Worm (Caenorhabditis elegans): ENCODE data around the gene glb-20.

Gene glb-20

DNA sequence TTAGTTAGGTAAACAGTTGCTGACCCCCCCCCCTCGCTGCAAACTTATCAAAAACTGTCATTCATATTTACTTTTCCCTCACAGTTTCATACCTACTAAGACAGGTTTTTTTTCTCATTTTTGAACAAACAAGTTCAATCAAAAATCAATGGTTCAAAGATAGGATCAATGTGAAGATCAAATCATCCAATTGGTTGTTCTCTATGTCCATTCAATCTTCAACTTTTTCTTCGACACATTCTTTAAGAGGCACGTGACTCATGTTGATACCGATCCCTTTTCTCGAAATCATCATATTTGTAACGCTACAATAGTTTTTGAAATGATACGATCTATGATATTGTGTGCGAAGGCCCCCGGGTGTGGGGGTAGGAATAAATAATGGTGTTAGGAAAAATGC is 16.3 kb downstream of the glb-20 start:
- TF ChIP-seq lsy-2 (tag; optimal IDR thresholded peaks at IDR 0.05) (no peak), ceh-39 (tag; optimal IDR thresholded peaks at IDR 0.05) (no peak), bed-3 (GFP tag; optimal IDR thresholded peaks at IDR 0.05) (no peak), cnd-1 (tag; optimal IDR thresholded peaks at IDR 0.05) (no peak), elt-1 (tag; optimal IDR thresholded peaks at IDR 0.05; ENCODE audit: borderline replicate concordance, insufficient read depth) (no peak), ces-1 (GFP tag; optimal IDR thresholded peaks at IDR 0.05) (no peak), nhr-2 (tag; optimal IDR thresholded peaks at IDR 0.05) (no peak), nhr-237 (tag; optimal IDR thresholded peaks at IDR 0.05) (no peak), nhr-76 (tag; optimal IDR thresholded peaks at IDR 0.05) (no peak), lin-32 (GFP tag; optimal IDR thresholded peaks at IDR 0.05) (no peak), flh-1 (GFP tag; optimal IDR thresholded peaks at IDR 0.05) (no peak)

DNA sequence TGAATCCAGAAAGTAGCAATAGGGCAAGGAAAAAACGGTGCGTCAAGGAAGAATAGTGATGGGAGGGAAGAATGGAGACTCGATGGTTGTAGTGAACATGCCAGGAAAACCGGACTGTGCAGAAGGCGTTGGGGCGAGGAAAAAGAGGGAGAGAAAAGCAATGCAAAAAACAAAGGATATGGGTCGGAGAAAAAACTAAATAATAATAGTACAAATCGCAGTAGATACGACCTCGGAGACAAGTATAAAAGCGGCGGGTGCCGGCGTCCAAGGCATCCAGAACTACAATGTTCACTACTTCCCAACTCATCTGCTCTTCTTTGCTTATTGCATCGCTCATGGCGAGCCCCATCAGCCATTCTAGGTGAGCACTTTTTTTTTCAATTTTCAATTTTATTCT is 19.2 kb downstream of the glb-20 start, which contains the start of gene R01E6.5:
R01E6.5 (plus strand) TSS at position 301 of the 400 bp plus-strand sequence.
- TF ChIP-seq unc-62 (GFP tag; optimal IDR thresholded peaks at IDR 0.05) (no peak), ceh-43 (GFP tag; optimal IDR thresholded peaks at IDR 0.05) (no peak), cnd-1 (tag; optimal IDR thresholded peaks at IDR 0.05) (no peak), zip-8 (tag; optimal IDR thresholded peaks at IDR 0.05) (no peak), nhr-12 (tag; optimal IDR thresholded peaks at IDR 0.05) (no peak), nhr-28 (tag; optimal IDR thresholded peaks at IDR 0.05) (no peak), unc-120 (tag; optimal IDR thresholded peaks at IDR 0.05; ENCODE audit: poor library complexity, severe bottlenecking) (no peak), nhr-76 (tag; optimal IDR thresholded peaks at IDR 0.05) (no peak), nhr-2 (tag; optimal IDR thresholded peaks at IDR 0.05) (no peak), snpc-4 (tag; optimal IDR thresholded peaks at IDR 0.05) (no peak), nhr-237 (tag; optimal IDR thresholded peaks at IDR 0.05) (no peak), pha-4 (tag; optimal IDR thresholded peaks at IDR 0.05) (no peak)

DNA sequence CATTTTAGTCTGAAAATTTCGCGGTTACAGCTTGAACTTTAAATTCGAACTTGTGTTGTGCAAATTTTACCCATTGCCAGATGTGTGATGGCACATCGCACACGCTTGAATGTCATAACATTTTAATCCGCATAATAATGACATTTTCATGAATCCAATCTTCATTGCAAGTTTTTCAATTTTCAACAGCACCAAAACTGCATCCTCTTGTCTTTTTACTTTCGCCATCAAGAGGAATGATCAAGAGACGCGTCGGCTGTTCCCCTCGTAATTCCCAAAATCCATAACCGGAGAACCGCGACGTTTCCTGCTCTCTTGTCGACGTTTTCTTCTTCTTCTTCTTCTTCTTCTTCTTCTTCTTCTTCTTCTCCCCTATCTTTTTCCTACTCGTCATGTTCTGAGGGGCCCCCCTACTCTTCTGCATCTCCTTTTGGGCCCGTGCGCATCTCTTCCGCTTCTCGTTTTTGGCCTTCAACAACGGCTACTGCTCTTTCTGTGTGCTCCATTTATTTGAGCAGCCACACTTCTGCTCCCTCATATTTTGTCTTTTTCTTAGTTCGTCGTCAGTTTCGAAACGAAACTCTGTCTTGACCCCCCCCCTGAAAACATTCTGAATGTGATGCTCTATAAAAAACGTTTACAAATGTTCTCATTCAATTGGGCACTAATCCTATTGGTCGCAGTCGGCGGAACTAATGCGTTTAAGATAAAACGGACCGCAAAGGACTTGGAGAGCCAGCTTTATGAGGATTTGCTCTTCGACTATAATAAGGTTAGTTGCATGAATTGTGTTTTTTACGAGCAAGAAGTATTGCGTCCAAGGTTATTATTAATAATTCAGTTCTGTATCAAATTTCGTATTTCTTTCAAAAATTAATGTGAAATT is 23.3 kb downstream of the glb-20 start, which contains the start of gene acr-12:
acr-12 (plus strand) TSS at position 430 of the 886 bp plus-strand sequence.
- TF ChIP-seq pha-4 (tag; optimal IDR thresholded peaks at IDR 0.05), result no peak
- TF ChIP-seq mls-2 (tag; optimal IDR thresholded peaks at IDR 0.05), result peak; percentile 27
- peak; percentile 97 for TF ChIP-seq ces-1 (GFP tag; optimal IDR thresholded peaks at IDR 0.05)

DNA sequence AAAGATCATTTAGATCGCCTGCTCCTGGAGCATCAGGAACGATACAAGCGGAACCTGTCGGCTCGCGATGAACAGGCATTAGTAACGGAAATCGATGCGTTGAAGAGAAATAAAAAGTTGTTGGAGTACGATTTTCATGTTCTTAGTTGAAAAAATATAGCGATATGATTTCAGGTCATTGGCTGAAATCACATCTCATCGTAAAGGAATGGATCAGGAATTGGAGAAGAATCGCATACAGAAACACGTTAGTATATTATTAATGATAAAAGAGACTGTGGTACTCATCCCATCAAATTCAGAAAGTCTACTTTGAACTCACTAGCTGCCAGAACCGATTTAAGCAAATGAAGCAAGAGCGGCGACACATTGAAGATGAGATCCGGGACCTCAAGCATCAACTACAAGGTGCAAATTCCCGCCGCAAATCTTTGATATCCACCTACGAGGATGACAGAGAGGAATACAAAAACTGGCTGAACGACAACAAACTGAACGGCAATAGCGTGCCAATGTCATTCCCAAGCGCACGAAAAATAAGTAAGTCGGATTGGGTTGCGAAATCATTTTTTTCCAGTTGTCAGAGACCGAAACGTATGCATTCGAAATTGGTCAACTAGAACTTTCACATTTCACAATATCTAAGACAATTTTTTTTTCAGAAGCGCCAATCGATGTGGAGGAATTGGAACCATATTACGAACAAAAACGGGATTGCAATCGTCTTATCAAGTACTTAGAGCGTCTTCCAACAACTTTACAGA is 25.8 kb downstream of the glb-20 start:
- TF ChIP-seq sem-2 (GFP tag; optimal IDR thresholded peaks at IDR 0.05), result no peak

DNA sequence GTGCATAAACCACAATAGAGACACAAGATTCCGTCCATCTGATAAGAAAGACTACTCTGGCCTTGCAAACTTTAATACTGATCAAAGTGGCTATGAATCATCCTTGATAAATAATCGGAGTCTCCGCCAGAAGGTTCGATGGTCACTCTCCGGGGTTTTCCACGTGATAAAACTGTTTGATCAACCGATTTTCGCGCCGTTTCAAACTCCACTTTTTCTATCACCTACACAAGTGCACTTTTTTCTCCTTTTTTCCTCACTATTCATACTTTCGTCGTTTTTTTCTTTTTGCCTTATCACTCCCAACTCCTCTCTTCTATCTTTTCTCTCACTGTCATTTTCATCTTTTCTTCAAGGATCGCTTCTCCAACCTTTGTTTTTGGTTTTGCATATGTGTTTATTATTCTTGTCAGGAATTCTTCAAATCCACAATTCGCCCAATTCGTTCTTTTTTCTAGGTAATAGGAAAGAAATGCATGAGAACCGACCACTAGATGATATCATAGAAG is 27.3 kb downstream of the glb-20 start, which contains the start of gene F18H3.4:
F18H3.4 (plus strand) TSS at position 459 of the 509 bp plus-strand sequence.
- TF ChIP-seq nhr-76 (tag; optimal IDR thresholded peaks at IDR 0.05), result no peak
- peak; percentile 4 for TF ChIP-seq elt-1 (tag; optimal IDR thresholded peaks at IDR 0.05; ENCODE audit: borderline replicate concordance, insufficient read depth)

DNA sequence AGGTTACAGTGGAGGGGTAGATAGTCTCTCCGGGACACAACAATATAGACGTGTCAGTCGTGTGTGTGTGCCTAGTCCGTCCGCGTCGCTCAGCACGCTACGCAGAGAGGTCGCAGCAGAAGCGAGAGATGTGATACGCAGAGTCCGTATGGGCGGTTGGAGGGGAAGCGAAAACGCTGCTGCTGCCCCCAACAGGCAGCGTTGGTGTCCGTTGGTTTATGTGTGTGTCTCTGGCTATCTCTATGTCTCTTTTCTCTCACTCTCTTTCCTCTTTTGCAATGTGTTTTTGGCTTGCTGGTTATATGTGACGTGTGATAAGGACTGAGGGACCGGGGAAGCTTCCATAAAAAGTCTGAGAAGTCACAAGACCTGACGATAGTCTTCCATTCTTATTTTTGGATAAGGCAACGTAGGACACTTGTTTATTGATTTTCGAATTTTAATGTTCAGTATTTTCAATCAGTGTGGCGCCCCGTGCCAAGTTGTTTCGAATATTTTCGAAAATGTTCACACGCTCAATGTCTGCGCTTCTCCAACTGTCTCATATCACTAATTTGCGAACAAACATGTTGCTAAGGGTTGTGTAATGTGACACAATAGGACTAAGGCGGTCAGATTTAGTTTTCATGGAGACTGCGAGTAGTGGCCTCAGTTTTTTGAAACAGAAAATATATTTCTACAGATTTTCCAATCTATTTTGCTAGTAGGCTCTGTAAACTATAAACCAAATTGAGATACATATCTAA is 28.4 kb downstream of the glb-20 start, which contains the start of gene pab-2:
pab-2 (minus strand) TSS at position 69 of the 746 bp plus-strand sequence.
- TF ChIP-seq lin-32 (GFP tag; optimal IDR thresholded peaks at IDR 0.05), result no peak
- peak; percentile 41 for TF ChIP-seq cnd-1 (tag; optimal IDR thresholded peaks at IDR 0.05)
- TF ChIP-seq blmp-1 (tag; optimal IDR thresholded peaks at IDR 0.05), result no peak
- peak; percentile 99 for TF ChIP-seq unc-120 (tag; optimal IDR thresholded peaks at IDR 0.05; ENCODE audit: poor library complexity, severe bottlenecking)
- no peak for TF ChIP-seq snpc-4 (tag; optimal IDR thresholded peaks at IDR 0.05)
- peak; percentile 31 for TF ChIP-seq lin-13 (tag; optimal IDR thresholded peaks at IDR 0.05)
- peak; percentile 21 for TF ChIP-seq ceh-39 (tag; optimal IDR thresholded peaks at IDR 0.05)
- no peak for TF ChIP-seq tbx-8 (GFP tag; optimal IDR thresholded peaks at IDR 0.05)
- peak; percentile 86 for TF ChIP-seq pha-4 (tag; optimal IDR thresholded peaks at IDR 0.05)
- no peak for TF ChIP-seq unc-39 (tag; optimal IDR thresholded peaks at IDR 0.05)
- peak; percentile 4 for TF ChIP-seq mls-2 (tag; optimal IDR thresholded peaks at IDR 0.05)
- TF ChIP-seq zip-8 (tag; optimal IDR thresholded peaks at IDR 0.05), result no peak
- TF ChIP-seq unc-62 (GFP tag; optimal IDR thresholded peaks at IDR 0.05), result peak; percentile 83
- TF ChIP-seq hlh-1 (tag; optimal IDR thresholded peaks at IDR 0.05), result peak; percentile 70
- no peak for TF ChIP-seq nhr-28 (tag; optimal IDR thresholded peaks at IDR 0.05)
- TF ChIP-seq nhr-2 (tag; optimal IDR thresholded peaks at IDR 0.05), result peak; percentile 11
- TF ChIP-seq ceh-83 (GFP tag; optimal IDR thresholded peaks at IDR 0.05), result no peak
- TF ChIP-seq ham-2 (GFP tag; optimal IDR thresholded peaks at IDR 0.05), result peak; percentile 97
- TF ChIP-seq nhr-237 (tag; optimal IDR thresholded peaks at IDR 0.05), result peak; percentile 29
- no peak for TF ChIP-seq elt-1 (tag; optimal IDR thresholded peaks at IDR 0.05; ENCODE audit: borderline replicate concordance, insufficient read depth)
- TF ChIP-seq drap-1 (GFP tag; optimal IDR thresholded peaks at IDR 0.05), result peak; percentile 57
- peak; percentile 84 for TF ChIP-seq sptf-1 (tag; optimal IDR thresholded peaks at IDR 0.05)
- peak; percentile 66 for TF ChIP-seq M03D4.4 (tag; optimal IDR thresholded peaks at IDR 0.05)
- no peak for TF ChIP-seq ceh-43 (GFP tag; optimal IDR thresholded peaks at IDR 0.05)
- no peak for TF ChIP-seq bed-3 (GFP tag; optimal IDR thresholded peaks at IDR 0.05)
- no peak for TF ChIP-seq nhr-12 (tag; optimal IDR thresholded peaks at IDR 0.05)

Measured in whole organism, mixed stage, embryonic.